Worm (Caenorhabditis elegans): ENCODE results near the gene smcr-8.

DNA sequence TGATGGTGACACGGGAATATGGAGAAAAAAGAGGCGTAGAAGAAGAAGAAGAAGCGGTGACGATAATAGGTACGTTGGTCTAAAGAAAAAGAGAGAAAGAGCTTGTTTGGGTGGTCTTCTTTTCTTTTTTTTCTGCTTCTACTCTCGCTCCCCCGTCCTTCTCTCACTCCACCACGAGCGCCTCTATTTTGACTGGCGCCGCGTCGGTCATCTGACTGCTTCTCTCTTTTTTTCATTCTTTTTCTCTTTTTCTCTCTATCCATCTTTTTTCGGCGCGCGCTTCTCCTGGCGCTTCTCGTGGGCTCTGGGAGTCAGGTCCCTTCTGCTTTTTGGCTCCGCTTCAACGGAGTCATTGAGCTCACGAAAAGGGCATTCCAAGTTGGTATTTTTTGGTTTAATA lies 48.8 kb upstream of the smcr-8 start:
- TF ChIP-seq tab-1 (GFP tag; IDR thresholded peaks at IDR 0.05) = no peak
- no peak for TF ChIP-seq klf-2 (GFP tag; conservative IDR thresholded peaks at IDR 0.05)
- no peak for TF ChIP-seq T22C8.4 (GFP tag; IDR thresholded peaks at IDR 0.05)
- no peak for TF ChIP-seq ztf-29 (GFP tag; IDR thresholded peaks at IDR 0.05)
- TF ChIP-seq med-1 (GFP tag; optimal IDR thresholded peaks at IDR 0.05; ENCODE audit: insufficient read depth) = no peak
